Fruit fly (Drosophila melanogaster) whole organism, wandering third instar larva: Measurements from ENCODE around the gene firl.

Experiments used
- Dfd ChIP-seq: fragments of >200 bp; optimal IDR thresholded peaks from 2 replicates; lab custom pipeline; 2017; ENCODE audit warnings: missing biosample characterization, missing genetic modification characterization
- HLH106 ChIP-seq: fragments of 200-800 bp; optimal IDR thresholded peaks from 3 replicates; lab custom pipeline; 2019; ENCODE audit warnings: missing biosample characterization, mild to moderate bottlenecking, missing genetic modification characterization, moderate library complexity
- Hr78 ChIP-seq: fragments of >200 bp; optimal IDR thresholded peaks from 2 replicates; lab custom pipeline; 2017; ENCODE audit warnings: missing biosample characterization, missing genetic modification characterization
- Myc ChIP-seq: fragments of >200 bp; optimal IDR thresholded peaks from 2 replicates; lab custom pipeline; 2017
- h ChIP-seq: fragments of 200-800 bp; sonication (Bioruptor generic); optimal IDR thresholded peaks from 3 replicates; lab custom pipeline; 2016; ENCODE audit warnings: missing biosample characterization, mild to moderate bottlenecking, missing genetic modification characterization
- pan ChIP-seq: fragments of >200 bp; optimal IDR thresholded peaks from 2 replicates; lab custom pipeline; 2017
- sv ChIP-seq: fragments of 200-800 bp; sonication (Bioruptor generic); optimal IDR thresholded peaks from 3 replicates; lab custom pipeline; 2016; ENCODE audit warnings: missing biosample characterization, missing genetic modification characterization

DNA sequence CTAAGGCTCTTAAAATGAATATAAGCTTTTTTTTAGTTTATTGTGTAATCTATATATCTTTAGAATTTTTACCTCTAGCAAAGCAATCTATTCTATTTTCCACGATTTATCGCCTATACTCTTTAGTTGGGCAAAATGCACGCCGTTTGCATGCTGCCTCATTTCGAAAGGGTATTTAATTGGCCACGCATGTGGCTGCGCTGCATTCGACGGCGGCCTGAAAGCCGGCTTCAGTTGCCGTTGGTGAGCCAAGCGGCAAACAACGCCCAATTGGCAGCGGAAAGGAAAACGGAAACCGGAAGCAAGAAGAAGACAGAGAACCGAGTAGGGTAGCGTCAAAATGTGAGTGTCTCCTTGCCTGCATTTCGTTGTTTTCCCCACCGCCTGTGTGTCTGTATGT is 9.3 kb upstream of the firl start, which contains the start of gene CG14947:
- TF ChIP-seq HLH106 (tag; lab: Kevin White, UChicago) (no peak), Myc (lab: Kevin White, UChicago) (no peak), Hr78 (no peak), Dfd (GFP tag; lab: Kevin White, UChicago) (no peak), pan (no peak), sv (GFP tag; lab: Kevin White, UChicago) (no peak), h (GFP tag; lab: Kevin White, UChicago) (no peak)
